Fruit fly (Drosophila melanogaster) whole organism: ENCODE results near the gene CG40439.
"Not testable (repeated sequence)": the region's sequence is repeated elsewhere in the genome, so short reads cannot be mapped to it uniquely, and the experiment has no call there.

Experiments used
- CG8478 ChIP-seq: fragments of >200 bp; optimal IDR thresholded peaks from 2 replicates; lab custom pipeline; 2018; ENCODE audit warnings: inconsistent platforms
- Dll ChIP-seq: fragments of >200 bp; optimal IDR thresholded peaks from 2 replicates; lab custom pipeline; 2017
- pan ChIP-seq: fragments of >200 bp; optimal IDR thresholded peaks from 2 replicates; lab custom pipeline; 2017

DNA sequence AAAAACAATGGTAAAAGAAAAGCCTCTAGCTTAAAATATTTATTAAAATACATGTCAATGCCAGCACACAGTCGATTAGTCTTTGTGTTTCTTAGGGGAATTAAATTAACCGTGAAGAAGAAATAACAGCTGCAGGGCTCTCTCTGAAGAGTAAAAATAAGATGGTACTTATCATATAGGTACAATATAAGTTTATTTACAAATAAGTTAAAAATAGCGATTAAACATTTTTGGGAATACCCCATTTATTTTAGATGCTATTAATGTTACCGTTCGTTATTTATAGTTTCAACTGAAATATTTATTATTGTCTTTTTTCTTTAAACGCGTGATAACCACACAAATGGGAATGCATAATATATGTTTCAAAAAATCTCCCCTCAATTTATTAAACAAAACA lies 45.8 kb upstream of the CG40439 start, which contains the start of gene CG17715:
- not testable (repeated sequence) for TF ChIP-seq Dll, pan, CG8478 (lab: Kevin White, UChicago)
